Worm (Caenorhabditis elegans) whole organism, late embryonic: ENCODE data around the gene pro-2.

ENCODE experiments used
- nhr-232 ChIP-seq: sonication (generic microtip); optimal IDR thresholded peaks from 2 replicates; lab custom pipeline; 2016; ENCODE audit warnings: missing genetic modification characterization, missing compliant biosample characterization
- pqm-1 ChIP-seq: sonication (generic microtip); optimal IDR thresholded peaks from 2 replicates; lab custom pipeline; 2016; ENCODE audit warnings: missing genetic modification characterization, missing compliant biosample characterization
- unc-3 ChIP-seq, 2 experiments: fragments of 200-800 bp in 1 of 2; sonication (Bioruptor generic) in 1 of 2; sonication (generic microtip) in 1 of 2; conservative IDR thresholded peaks in 1 of 2; optimal IDR thresholded peaks in 1 of 2; 2 replicates each; pipeline versions ENCODE4 v1.3.6 to Lab custom; 2016 to 2022; ENCODE audit warnings: missing compliant biosample characterization in 2 of 2, missing genetic modification characterization in 2 of 2, missing genetic modification reagents in 1 of 2

DNA sequence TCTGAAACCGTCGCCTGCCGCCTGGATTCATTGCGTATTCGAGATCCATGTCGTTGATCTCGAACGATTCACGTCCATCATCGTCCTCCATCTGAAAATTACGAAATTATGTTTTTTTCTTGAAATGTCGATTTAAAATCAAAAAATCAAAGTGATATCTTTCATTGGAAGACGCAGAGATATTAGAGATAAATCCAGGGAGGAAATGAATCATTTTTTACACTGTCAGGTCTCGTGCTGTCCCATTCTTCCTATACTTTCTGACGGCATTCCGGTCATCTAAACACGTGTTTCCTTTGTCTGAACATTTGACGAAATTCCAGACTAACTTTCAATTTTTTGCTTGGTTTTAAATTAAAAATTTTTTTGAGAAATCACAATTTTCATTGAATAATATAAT lies 5.0 kb upstream of the pro-2 start, which contains the start of gene stip-1:
- no peak for TF ChIP-seq pqm-1
- TF ChIP-seq unc-3 (GFP tag; conservative IDR thresholded peaks at IDR 0.05; lab: Robert Waterston, UW) = no peak
- no peak for TF ChIP-seq unc-3 (tag; optimal IDR thresholded peaks at IDR 0.05; lab: Kevin White, UChicago)
- TF ChIP-seq nhr-232 (tag; lab: Kevin White, UChicago) = no peak
